Fruit fly (Drosophila melanogaster) whole organism, embryonic: ENCODE data around the gene Targ1.
A peak's percentile ranks its signal among the peaks of the same experiment; 100 is the strongest.

Experiments
- CG11696 ChIP-seq: fragments of 200-800 bp; sonication (Bioruptor generic); IDR thresholded peaks from 2 replicates; pipeline ENCODE4 v1.3.6; 2022; ENCODE audit warnings: missing biosample characterization, missing genetic modification characterization
- CG12236 ChIP-seq: fragments of 200-800 bp; sonication (Bioruptor generic); optimal IDR thresholded peaks from 2 replicates; lab custom pipeline; 2016; ENCODE audit warnings: missing biosample characterization, missing genetic modification characterization
- CG13424 ChIP-seq: fragments of 200-800 bp; sonication (Bioruptor generic); optimal IDR thresholded peaks from 2 replicates; lab custom pipeline; 2019; ENCODE audit warnings: missing biosample characterization, mild to moderate bottlenecking, missing genetic modification characterization, moderate library complexity
- CG14710 ChIP-seq: fragments of 200-800 bp; sonication (Bioruptor generic); optimal IDR thresholded peaks from 3 replicates; lab custom pipeline; 2019; ENCODE audit warnings: missing biosample characterization, mild to moderate bottlenecking, missing genetic modification characterization, moderate library complexity
- CG16813 ChIP-seq: fragments of 200-800 bp; sonication (Bioruptor generic); IDR thresholded peaks from 3 replicates; pipeline ENCODE4 v1.3.6; 2022; ENCODE audit warnings: missing biosample characterization, missing genetic modification characterization; ENCODE audit not compliant: partially characterized antibody
- CG32772 ChIP-seq: fragments of 200-800 bp; sonication (Bioruptor generic); IDR thresholded peaks from 2 replicates; pipeline ENCODE4 v1.3.6; 2022; ENCODE audit warnings: missing biosample characterization, missing genetic modification characterization
- CG33557 ChIP-seq: fragments of 200-800 bp; sonication (Bioruptor generic); optimal IDR thresholded peaks from 2 replicates; lab custom pipeline; 2019; ENCODE audit warnings: missing biosample characterization, mild to moderate bottlenecking, missing genetic modification characterization, moderate library complexity
- CG3726 ChIP-seq: fragments of 200-800 bp; sonication (Bioruptor generic); IDR thresholded peaks from 3 replicates; pipeline ENCODE4, ENCODE4 v1.3.6; 2022; ENCODE audit warnings: missing biosample characterization, missing genetic modification characterization
- CG3847 ChIP-seq: fragments of 200-800 bp; sonication (Bioruptor generic); IDR thresholded peaks from 2 replicates; pipeline ENCODE4 v1.3.6; 2022; ENCODE audit warnings: missing biosample characterization, missing genetic modification characterization
- CG4328 ChIP-seq: fragments of 200-800 bp; sonication (Bioruptor generic); optimal IDR thresholded peaks from 3 replicates; lab custom pipeline; 2017; ENCODE audit warnings: missing biosample characterization, missing genetic modification reagents, missing genetic modification characterization
- CG6175 ChIP-seq: fragments of 200-800 bp; sonication (Bioruptor generic); IDR thresholded peaks from 3 replicates; pipeline ENCODE4 v1.3.6; 2022; ENCODE audit warnings: missing biosample characterization, missing genetic modification characterization
- CG6272 ChIP-seq: fragments of 200-800 bp; sonication (Bioruptor generic); IDR thresholded peaks from 2 replicates; pipeline ENCODE4 v1.3.6; 2022; ENCODE audit warnings: missing biosample characterization, missing genetic modification characterization
- CG8281 ChIP-seq: fragments of 200-800 bp; sonication (Bioruptor generic); optimal IDR thresholded peaks from 2 replicates; lab custom pipeline; 2018; ENCODE audit warnings: missing biosample characterization, mild to moderate bottlenecking, missing genetic modification characterization, moderate library complexity
- Dad ChIP-seq: fragments of 200-800 bp; sonication (Bioruptor generic); optimal IDR thresholded peaks from 3 replicates; lab custom pipeline; 2016; ENCODE audit warnings: missing biosample characterization, missing genetic modification characterization
- Eip74EF ChIP-seq, 2 experiments: fragments of 200-800 bp in 1 of 2; fragments of >200 bp in 1 of 2; sonication (Bioruptor generic) in 1 of 2; optimal IDR thresholded peaks; 2 replicates each; lab custom pipeline; 2017 to 2019; ENCODE audit warnings: missing biosample characterization in 2 of 2, missing genetic modification characterization in 2 of 2, mild to moderate bottlenecking in 1 of 2, moderate library complexity in 1 of 2
- Ets65A ChIP-seq: fragments of 200-800 bp; sonication (Bioruptor generic); peaks from one replicate; lab custom pipeline; 2016; ENCODE audit warnings: missing biosample characterization, missing genetic modification characterization
- HHEX ChIP-seq: fragments of 200-800 bp; sonication (Bioruptor generic); optimal IDR thresholded peaks from 3 replicates; lab custom pipeline; 2017; ENCODE audit warnings: missing biosample characterization, mild to moderate bottlenecking, missing genetic modification characterization, missing genetic modification reagents
- Med ChIP-seq: fragments of 200-800 bp; sonication (Bioruptor generic); peaks from one replicate; lab custom pipeline; 2016; ENCODE audit warnings: missing biosample characterization, missing genetic modification characterization, mild to moderate bottlenecking, inconsistent platforms, moderate library complexity
- Nf-YB ChIP-seq: fragments of 200-800 bp; sonication (Bioruptor generic); optimal IDR thresholded peaks from 3 replicates; lab custom pipeline; 2019; ENCODE audit warnings: missing biosample characterization, mild to moderate bottlenecking, missing genetic modification characterization, moderate library complexity
- Oaz ChIP-seq: fragments of 200-800 bp; sonication (Bioruptor generic); IDR thresholded peaks from 2 replicates; pipeline ENCODE4 v1.3.6; 2022; ENCODE audit warnings: missing biosample characterization, missing genetic modification characterization
- Optix ChIP-seq: fragments of 200-800 bp; sonication (Bioruptor generic); IDR thresholded peaks from 3 replicates; pipeline ENCODE4 v1.3.6; 2022; ENCODE audit warnings: missing biosample characterization, missing genetic modification characterization
- PHDP ChIP-seq: fragments of 200-800 bp; sonication (Bioruptor generic); optimal IDR thresholded peaks from 3 replicates; lab custom pipeline; 2018; ENCODE audit warnings: missing biosample characterization, mild to moderate bottlenecking, missing genetic modification characterization, moderate library complexity
- Six4 ChIP-seq: fragments of 200-800 bp; sonication (Bioruptor generic); optimal IDR thresholded peaks from 2 replicates; lab custom pipeline; 2016; ENCODE audit warnings: missing biosample characterization, missing genetic modification characterization
- TFAM ChIP-seq: fragments of 200-800 bp; sonication (Bioruptor generic); optimal IDR thresholded peaks from 2 replicates; lab custom pipeline; 2017; ENCODE audit warnings: missing biosample characterization, missing genetic modification characterization, inconsistent platforms
- chinmo ChIP-seq: fragments of 200-800 bp; sonication (Bioruptor generic); IDR thresholded peaks from 4 replicates; pipeline ENCODE4 v1.3.6; 2022; ENCODE audit warnings: missing biosample characterization, missing genetic modification characterization; ENCODE audit not compliant: partially characterized antibody
- cwo ChIP-seq: fragments of 200-800 bp; sonication (Bioruptor generic); optimal IDR thresholded peaks from 3 replicates; lab custom pipeline; 2017; ENCODE audit warnings: missing biosample characterization, missing genetic modification characterization, mild to moderate bottlenecking, moderate library complexity, missing genetic modification reagents
- dan ChIP-seq: fragments of 200-800 bp; sonication (Bioruptor generic); IDR thresholded peaks from 2 replicates; pipeline ENCODE4 v1.3.6; 2022; ENCODE audit warnings: missing biosample characterization, missing genetic modification characterization
- disco-r ChIP-seq: fragments of 200-800 bp; sonication (Bioruptor generic); optimal IDR thresholded peaks from 2 replicates; lab custom pipeline; 2016; ENCODE audit warnings: missing biosample characterization, missing genetic modification characterization
- fd102C ChIP-seq: fragments of 200-800 bp; sonication (Bioruptor generic); optimal IDR thresholded peaks from 2 replicates; lab custom pipeline; 2018; ENCODE audit warnings: missing biosample characterization, mild to moderate bottlenecking, missing genetic modification characterization, moderate library complexity
- fd64A ChIP-seq: fragments of 200-800 bp; sonication (Bioruptor generic); optimal IDR thresholded peaks from 3 replicates; lab custom pipeline; 2018; ENCODE audit warnings: missing biosample characterization, mild to moderate bottlenecking, missing genetic modification characterization
- fru ChIP-seq: fragments of >200 bp; optimal IDR thresholded peaks from 2 replicates; lab custom pipeline; 2017
- ftz-f1 ChIP-seq: fragments of 200-800 bp; sonication (Bioruptor generic); optimal IDR thresholded peaks from 2 replicates; lab custom pipeline; 2016; ENCODE audit warnings: missing biosample characterization, missing genetic modification characterization
- jumu ChIP-seq: fragments of 200-800 bp; sonication (Bioruptor generic); optimal IDR thresholded peaks from 3 replicates; lab custom pipeline; 2016; ENCODE audit warnings: missing biosample characterization, missing genetic modification characterization
- lab ChIP-seq: fragments of 200-800 bp; sonication (Bioruptor generic); optimal IDR thresholded peaks from 3 replicates; lab custom pipeline; 2017; ENCODE audit warnings: missing biosample characterization, missing genetic modification characterization, mild to moderate bottlenecking, moderate library complexity, missing genetic modification reagents
- psq ChIP-seq: fragments of 200-800 bp; sonication (Bioruptor generic); optimal IDR thresholded peaks from 2 replicates; lab custom pipeline; 2017; ENCODE audit warnings: missing biosample characterization, missing genetic modification characterization
- run ChIP-seq: fragments of 200-800 bp; sonication (Bioruptor generic); optimal IDR thresholded peaks from 3 replicates; lab custom pipeline; 2018; ENCODE audit warnings: missing biosample characterization, mild to moderate bottlenecking, missing genetic modification characterization
- schlank ChIP-seq: fragments of 200-800 bp; sonication (Bioruptor generic); optimal IDR thresholded peaks from 2 replicates; lab custom pipeline; 2018; ENCODE audit warnings: missing biosample characterization, mild to moderate bottlenecking, missing genetic modification characterization
- sr ChIP-seq: fragments of 200-800 bp; sonication (Bioruptor generic); IDR thresholded peaks from 3 replicates; pipeline ENCODE4 v1.3.6; 2022; ENCODE audit warnings: missing biosample characterization, missing genetic modification characterization
- tap ChIP-seq: fragments of 200-800 bp; optimal IDR thresholded peaks from 3 replicates; lab custom pipeline; 2019; ENCODE audit warnings: missing biosample characterization, mild to moderate bottlenecking, missing genetic modification characterization, moderate library complexity
- tio ChIP-seq: fragments of 200-800 bp; sonication (Bioruptor generic); optimal IDR thresholded peaks from 2 replicates; lab custom pipeline; 2017; ENCODE audit warnings: missing biosample characterization, missing genetic modification characterization, inconsistent platforms
- tna ChIP-seq: fragments of 200-800 bp; sonication (Bioruptor generic); IDR thresholded peaks from 2 replicates; pipeline ENCODE4 v1.3.6; 2022; ENCODE audit warnings: missing biosample characterization, missing genetic modification characterization; ENCODE audit not compliant: partially characterized antibody
- toy ChIP-seq: fragments of 200-800 bp; sonication (Bioruptor generic); IDR thresholded peaks from 2 replicates; pipeline ENCODE4 v1.3.6; 2022; ENCODE audit warnings: missing biosample characterization, missing genetic modification characterization
- unpg ChIP-seq: fragments of 200-800 bp; sonication (Bioruptor generic); optimal IDR thresholded peaks from 3 replicates; lab custom pipeline; 2018; ENCODE audit warnings: missing biosample characterization, mild to moderate bottlenecking, missing genetic modification characterization, moderate library complexity

Targ1 gene

dm6 chr3L:21223268-21223667 is 20.6 kb upstream of the Targ1 start (continued):
- TF ChIP-seq unpg (peak; percentile 32), dan (GFP tag; lab: Robert Waterston, UW) (no peak), psq (GFP tag; lab: Kevin White, UChicago) (no peak), CG4328 (GFP tag; lab: Kevin White, UChicago) (no peak), CG12236 (GFP tag; lab: Kevin White, UChicago) (no peak)

DNA sequence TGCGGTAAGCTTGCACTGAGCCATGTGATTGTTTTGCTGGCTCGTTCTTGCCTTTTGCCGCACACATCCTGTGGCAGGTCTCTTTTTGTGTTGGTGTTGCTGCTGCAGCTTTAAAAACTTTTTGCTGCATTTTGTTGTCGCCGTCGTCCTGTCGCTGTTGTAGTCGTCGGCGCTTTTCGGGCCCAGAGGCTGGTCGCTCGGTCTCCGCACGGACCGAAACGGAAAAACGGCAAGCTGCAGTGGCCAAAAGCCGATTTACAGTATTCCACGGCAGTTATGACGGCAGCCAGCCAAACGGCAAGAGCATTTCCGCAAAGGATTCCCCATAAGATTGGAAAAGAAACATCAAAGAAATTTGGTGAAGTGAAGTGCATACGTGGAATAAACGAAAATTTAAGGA is 17.4 kb upstream of the Targ1 start, which contains the start of gene CG43219:
TSS of gene CG43219 (plus strand) at position 301 of the 400 bp plus-strand sequence.
- TF ChIP-seq Ets65A (GFP tag; lab: Kevin White, UChicago) (peak; percentile 28), CG32772 (0 out of 2 replicates have a peak, but pooled peaks have one; percentile 7), PHDP (tag; lab: Kevin White, UChicago) (no peak), CG33557 (no peak), lab (GFP tag; lab: Kevin White, UChicago) (no peak), ftz-f1 (GFP tag; lab: Kevin White, UChicago) (no peak), TFAM (no peak), fru (no peak), CG6272 (GFP tag; lab: Robert Waterston, UW) (no peak), CG3726 (0 out of 3 replicates have a peak, but pooled peaks have one; percentile 49), CG13424 (tag; lab: Kevin White, UChicago) (no peak), Six4 (GFP tag; lab: Kevin White, UChicago) (no peak), Nf-YB (GFP tag; lab: Kevin White, UChicago) (no peak), disco-r (no peak), fd64A (GFP tag; lab: Kevin White, UChicago) (no peak), jumu (no peak), Dad (GFP tag; lab: Kevin White, UChicago) (no peak), tna (GFP tag; lab: Robert Waterston, UW) (no peak), fd102C (GFP tag; lab: Kevin White, UChicago) (no peak), CG8281 (tag; lab: Kevin White, UChicago) (no peak), Optix (GFP tag; lab: Robert Waterston, UW) (0 out of 3 replicates have a peak, but pooled peaks have one; percentile 6)

DNA sequence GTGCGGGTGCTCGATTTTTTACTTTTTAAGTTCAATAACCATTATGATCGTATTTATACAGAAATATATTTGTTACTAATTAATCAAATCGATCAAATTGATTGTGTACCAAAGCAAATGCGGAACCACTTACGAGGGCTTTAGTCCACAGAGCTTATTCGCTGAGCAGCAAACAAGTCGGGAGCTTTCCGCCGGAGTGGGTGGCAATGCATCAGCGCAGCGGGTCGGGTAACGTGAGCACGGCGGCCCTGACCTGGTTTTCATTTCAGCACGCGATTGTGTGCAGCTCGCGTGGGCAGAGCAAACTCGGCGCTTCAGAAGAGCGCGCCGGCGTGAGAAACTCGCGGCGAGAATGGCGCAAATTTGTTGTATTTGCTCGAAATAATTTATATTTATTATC is 16.5 kb upstream of the Targ1 start:
- TF ChIP-seq HHEX, result no peak
- TF ChIP-seq tap (tag; lab: Kevin White, UChicago), result no peak
- TF ChIP-seq tio (GFP tag; lab: Kevin White, UChicago), result no peak
- TF ChIP-seq ftz-f1 (GFP tag; lab: Kevin White, UChicago), result peak; percentile 65
- TF ChIP-seq CG16813 (GFP tag; lab: Robert Waterston, UW), result no peak
- TF ChIP-seq cwo, result peak; percentile 59
- no peak for TF ChIP-seq CG6175 (GFP tag; lab: Robert Waterston, UW)
- TF ChIP-seq CG11696 (GFP tag; lab: Robert Waterston, UW), result no peak
- TF ChIP-seq schlank, result no peak
- peak; percentile 91 for TF ChIP-seq sr (GFP tag; lab: Robert Waterston, UW)
- no peak for TF ChIP-seq fd102C (GFP tag; lab: Kevin White, UChicago)
- TF ChIP-seq run (tag; lab: Kevin White, UChicago), result no peak
- TF ChIP-seq Oaz (GFP tag; lab: Robert Waterston, UW), result no peak
- TF ChIP-seq toy (GFP tag; lab: Robert Waterston, UW), result no peak
- TF ChIP-seq Med (GFP tag; lab: Kevin White, UChicago), result peak; percentile 65
- peak; percentile 93; the same call in 3 of the 4 replicates for TF ChIP-seq chinmo
- TF ChIP-seq CG14710, result no peak
- TF ChIP-seq Eip74EF (GFP tag; optimal IDR thresholded peaks at IDR 0.05; lab: Kevin White, UChicago), result peak in 1 of 2 experiments; percentile 50
- TF ChIP-seq CG3847 (GFP tag; lab: Robert Waterston, UW), result no peak
